Fruit fly (Drosophila melanogaster) whole organism, embryonic: ENCODE data around the gene CycG.

ENCODE experiments used
- ATbp ChIP-seq: fragments of 200-800 bp; sonication (Bioruptor generic); optimal IDR thresholded peaks from 2 replicates; lab custom pipeline; 2017; ENCODE audit warnings: missing biosample characterization, mild to moderate bottlenecking, missing genetic modification characterization, missing genetic modification reagents
- Ada2b ChIP-seq: fragments of 200-800 bp; sonication (Bioruptor generic); IDR thresholded peaks from 2 replicates; pipeline ENCODE4 v1.3.6; 2022; ENCODE audit warnings: missing biosample characterization, missing genetic modification characterization
- CG11085 ChIP-seq: fragments of 200-800 bp; sonication (Bioruptor generic); IDR thresholded peaks from 2 replicates; pipeline ENCODE4 v1.3.6; 2022; ENCODE audit warnings: missing biosample characterization, missing genetic modification characterization
- CG11093 ChIP-seq: fragments of 200-800 bp; sonication (Bioruptor generic); IDR thresholded peaks from 3 replicates; pipeline ENCODE4 v1.3.6; 2022; ENCODE audit warnings: missing biosample characterization, missing genetic modification characterization
- CG11398 ChIP-seq: fragments of 200-800 bp; sonication (Bioruptor generic); optimal IDR thresholded peaks from 2 replicates; lab custom pipeline; 2016; ENCODE audit warnings: missing biosample characterization, missing genetic modification characterization
- CG11504 ChIP-seq: fragments of 200-800 bp; sonication (Bioruptor generic); optimal IDR thresholded peaks from 3 replicates; lab custom pipeline; 2019; ENCODE audit warnings: missing biosample characterization, mild to moderate bottlenecking, missing genetic modification characterization, moderate library complexity
- CG12942 ChIP-seq: fragments of 200-800 bp; sonication (Bioruptor generic); optimal IDR thresholded peaks from 3 replicates; lab custom pipeline; 2016; ENCODE audit warnings: missing biosample characterization, missing genetic modification characterization
- CG15073 ChIP-seq: fragments of 200-800 bp; sonication (Bioruptor generic); optimal IDR thresholded peaks from 2 replicates; lab custom pipeline; 2016; ENCODE audit warnings: missing biosample characterization, missing genetic modification characterization
- CG17186 ChIP-seq: fragments of 200-800 bp; sonication (Bioruptor generic); optimal IDR thresholded peaks from 3 replicates; lab custom pipeline; 2017; ENCODE audit warnings: missing biosample characterization, missing genetic modification reagents, missing genetic modification characterization
- CG1792 ChIP-seq: fragments of 200-800 bp; sonication (Bioruptor generic); optimal IDR thresholded peaks from 2 replicates; lab custom pipeline; 2016; ENCODE audit warnings: missing biosample characterization, missing genetic modification characterization
- CG3847 ChIP-seq: fragments of 200-800 bp; sonication (Bioruptor generic); IDR thresholded peaks from 2 replicates; pipeline ENCODE4 v1.3.6; 2022; ENCODE audit warnings: missing biosample characterization, missing genetic modification characterization
- CG3995 ChIP-seq: fragments of 200-800 bp; sonication (Bioruptor generic); optimal IDR thresholded peaks from 3 replicates; lab custom pipeline; 2016; ENCODE audit warnings: missing biosample characterization, missing genetic modification characterization
- CG5953 ChIP-seq: fragments of 200-800 bp; sonication (Bioruptor generic); IDR thresholded peaks from 2 replicates; pipeline ENCODE4 v1.3.6; 2022; ENCODE audit warnings: missing biosample characterization, missing genetic modification characterization
- CG7745 ChIP-seq: fragments of 200-800 bp; sonication (Bioruptor generic); optimal IDR thresholded peaks from 2 replicates; lab custom pipeline; 2018; ENCODE audit warnings: missing biosample characterization, mild to moderate bottlenecking, missing genetic modification characterization, moderate library complexity
- CG7963 ChIP-seq: fragments of 200-800 bp; sonication (Bioruptor generic); IDR thresholded peaks from 3 replicates; pipeline ENCODE4 v1.3.6; 2022; ENCODE audit warnings: missing biosample characterization, missing genetic modification characterization; ENCODE audit not compliant: partially characterized antibody
- CG8359 ChIP-seq: fragments of 200-800 bp; sonication (Bioruptor generic); optimal IDR thresholded peaks from 2 replicates; lab custom pipeline; 2017; ENCODE audit warnings: missing biosample characterization, mild to moderate bottlenecking, missing genetic modification characterization, borderline replicate concordance
- CG8388 ChIP-seq: fragments of 200-800 bp; sonication (Bioruptor generic); optimal IDR thresholded peaks from 2 replicates; lab custom pipeline; 2019; ENCODE audit warnings: missing biosample characterization, mild to moderate bottlenecking, missing genetic modification characterization, moderate library complexity
- CG8944 ChIP-seq: fragments of 200-800 bp; sonication (Bioruptor generic); optimal IDR thresholded peaks from 3 replicates; lab custom pipeline; 2016; ENCODE audit warnings: missing biosample characterization, missing genetic modification characterization
- CG9817 ChIP-seq: fragments of 200-800 bp; sonication (Bioruptor generic); optimal IDR thresholded peaks from 2 replicates; lab custom pipeline; 2018; ENCODE audit warnings: missing biosample characterization, mild to moderate bottlenecking, missing genetic modification characterization, moderate library complexity
- CkIIα-i1 ChIP-seq: fragments of 200-800 bp; sonication (Bioruptor generic); IDR thresholded peaks from 2 replicates; pipeline ENCODE4 v1.3.6; 2022; ENCODE audit warnings: missing biosample characterization, missing genetic modification characterization
- CrebB ChIP-seq: fragments of 200-800 bp; sonication (Bioruptor generic); optimal IDR thresholded peaks from 3 replicates; lab custom pipeline; 2018; ENCODE audit warnings: missing biosample characterization, mild to moderate bottlenecking, missing genetic modification characterization
- HLH3B ChIP-seq: fragments of 200-800 bp; sonication (Bioruptor generic); IDR thresholded peaks from 2 replicates; pipeline ENCODE4 v1.3.6; 2022; ENCODE audit warnings: missing biosample characterization, missing genetic modification characterization
- HmgZ ChIP-seq: fragments of 200-800 bp; sonication (Bioruptor generic); optimal IDR thresholded peaks from 2 replicates; lab custom pipeline; 2018; ENCODE audit warnings: missing biosample characterization, mild to moderate bottlenecking, missing genetic modification characterization
- Hsf ChIP-seq: fragments of 200-800 bp; sonication (Bioruptor generic); optimal IDR thresholded peaks from 3 replicates; lab custom pipeline; 2016; ENCODE audit warnings: missing biosample characterization, missing genetic modification characterization
- PHDP ChIP-seq: fragments of 200-800 bp; sonication (Bioruptor generic); optimal IDR thresholded peaks from 3 replicates; lab custom pipeline; 2018; ENCODE audit warnings: missing biosample characterization, mild to moderate bottlenecking, missing genetic modification characterization, moderate library complexity
- Sin3A ChIP-seq: fragments of >200 bp; optimal IDR thresholded peaks from 2 replicates; lab custom pipeline; 2018
- Six4 ChIP-seq: fragments of 200-800 bp; sonication (Bioruptor generic); optimal IDR thresholded peaks from 2 replicates; lab custom pipeline; 2016; ENCODE audit warnings: missing biosample characterization, missing genetic modification characterization
- Sry-β ChIP-seq: fragments of 200-800 bp; sonication (Bioruptor generic); optimal IDR thresholded peaks from 2 replicates; lab custom pipeline; 2018; ENCODE audit warnings: missing biosample characterization, mild to moderate bottlenecking, missing genetic modification characterization, moderate library complexity
- Sry-δ ChIP-seq: fragments of 200-800 bp; sonication (Bioruptor generic); optimal IDR thresholded peaks from 2 replicates; lab custom pipeline; 2016; ENCODE audit warnings: missing biosample characterization, missing genetic modification characterization
- Trl ChIP-seq, 3 experiments: fragments of >200 bp in 2 of 3; fragments of 200-800 bp in 1 of 3; sonication (Bioruptor generic) in 1 of 3; optimal IDR thresholded peaks; 2 replicates in 1 of 3; 3 replicates in 2 of 3; lab custom pipeline; 2016 to 2017; ENCODE audit warnings: missing biosample characterization in 1 of 3, missing genetic modification characterization in 1 of 3
- aop ChIP-seq: fragments of 200-800 bp; sonication (Bioruptor generic); IDR thresholded peaks from 2 replicates; pipeline ENCODE4 v1.3.6; 2022; ENCODE audit warnings: missing biosample characterization, missing genetic modification characterization
- ara ChIP-seq: fragments of 200-800 bp; sonication (Bioruptor generic); IDR thresholded peaks from 2 replicates; pipeline ENCODE4 v1.3.6; 2022; ENCODE audit warnings: missing biosample characterization, missing genetic modification characterization
- btn ChIP-seq: fragments of 200-800 bp; sonication (Bioruptor generic); optimal IDR thresholded peaks from 2 replicates; lab custom pipeline; 2016; ENCODE audit warnings: missing biosample characterization, missing genetic modification characterization
- ci ChIP-seq: fragments of 200-800 bp; sonication (Bioruptor generic); IDR thresholded peaks from 3 replicates; pipeline ENCODE4 v1.3.6; 2022; ENCODE audit warnings: missing biosample characterization, missing genetic modification characterization
- dimm ChIP-seq: fragments of 200-800 bp; sonication (Bioruptor generic); IDR thresholded peaks from 2 replicates; pipeline ENCODE4 v1.3.6; 2022; ENCODE audit warnings: missing biosample characterization, missing genetic modification characterization
- eve ChIP-seq, 2 experiments: fragments of >200 bp; optimal IDR thresholded peaks; 2 replicates each; lab custom pipeline; 2017; ENCODE audit warnings: missing biosample characterization in 2 of 2, missing genetic modification characterization in 2 of 2
- exex ChIP-seq: fragments of 200-800 bp; sonication (Bioruptor generic); optimal IDR thresholded peaks from 4 replicates; lab custom pipeline; 2018; ENCODE audit warnings: missing biosample characterization, mild to moderate bottlenecking, missing genetic modification characterization, moderate library complexity
- gce ChIP-seq: fragments of 200-800 bp; sonication (Bioruptor generic); IDR thresholded peaks from 3 replicates; pipeline ENCODE4 v1.3.6; 2022; ENCODE audit warnings: missing biosample characterization, missing genetic modification characterization
- jing ChIP-seq: fragments of 200-800 bp; sonication (Bioruptor generic); optimal IDR thresholded peaks from 2 replicates; lab custom pipeline; 2018; ENCODE audit warnings: missing biosample characterization, mild to moderate bottlenecking, missing genetic modification characterization
- kay ChIP-seq: fragments of 200-800 bp; sonication (Bioruptor generic); optimal IDR thresholded peaks from 2 replicates; lab custom pipeline; 2016; ENCODE audit warnings: missing biosample characterization, missing genetic modification characterization
- kni ChIP-seq: fragments of 200-800 bp; sonication (Bioruptor generic); optimal IDR thresholded peaks from 3 replicates; lab custom pipeline; 2017; ENCODE audit warnings: mild to moderate bottlenecking, missing biosample characterization, missing genetic modification reagents, missing genetic modification characterization
- lbe ChIP-seq: fragments of 200-800 bp; sonication (Bioruptor generic); optimal IDR thresholded peaks from 2 replicates; lab custom pipeline; 2016; ENCODE audit warnings: missing biosample characterization, mild to moderate bottlenecking, missing genetic modification characterization
- lola ChIP-seq, 3 experiments: fragments of >200 bp in 2 of 3; fragments of 200-800 bp in 1 of 3; sonication (Bioruptor generic) in 1 of 3; optimal IDR thresholded peaks; 2 replicates each; lab custom pipeline; 2017 to 2019; ENCODE audit warnings: missing biosample characterization in 3 of 3, missing genetic modification characterization in 3 of 3, mild to moderate bottlenecking in 1 of 3, moderate library complexity in 1 of 3
- mld ChIP-seq: fragments of 200-800 bp; sonication (Bioruptor generic); IDR thresholded peaks from 3 replicates; pipeline ENCODE4 v1.3.6; 2022; ENCODE audit warnings: missing biosample characterization, missing genetic modification characterization; ENCODE audit not compliant: partially characterized antibody
- org-1 ChIP-seq: fragments of 200-800 bp; sonication (Bioruptor generic); optimal IDR thresholded peaks from 2 replicates; lab custom pipeline; 2017; ENCODE audit warnings: missing biosample characterization, missing genetic modification characterization
- p53 ChIP-seq: fragments of 200-800 bp; sonication (Bioruptor generic); optimal IDR thresholded peaks from 2 replicates; lab custom pipeline; 2016; ENCODE audit warnings: missing biosample characterization, missing genetic modification characterization
- row ChIP-seq: fragments of 200-800 bp; sonication (Bioruptor generic); IDR thresholded peaks from 3 replicates; pipeline ENCODE4 v1.3.6; 2022; ENCODE audit warnings: missing biosample characterization, missing genetic modification characterization
- sens-2 ChIP-seq: fragments of 200-800 bp; sonication (Bioruptor generic); IDR thresholded peaks from 2 replicates; pipeline ENCODE4 v1.3.6; 2022; ENCODE audit warnings: missing biosample characterization, missing genetic modification characterization
- tna ChIP-seq: fragments of 200-800 bp; sonication (Bioruptor generic); IDR thresholded peaks from 2 replicates; pipeline ENCODE4 v1.3.6; 2022; ENCODE audit warnings: missing biosample characterization, missing genetic modification characterization; ENCODE audit not compliant: partially characterized antibody
- twi ChIP-seq: fragments of 200-800 bp; optimal IDR thresholded peaks from 2 replicates; lab custom pipeline; 2019; ENCODE audit warnings: missing biosample characterization, mild to moderate bottlenecking, missing genetic modification characterization, moderate library complexity

The CycG gene

dm6 chr3R:31592256-31592879 lies 20.1 kb downstream of the CycG start, which contains the start of gene CG1774 (continued):
- TF ChIP-seq CG3995 (GFP tag; lab: Kevin White, UChicago) (peak; percentile 52), CG8388 (GFP tag; lab: Kevin White, UChicago) (peak; percentile 53), sens-2 (GFP tag; lab: Robert Waterston, UW) (no peak; the same call in 1 of the 2 replicates), HmgZ (peak; percentile 83), lola (GFP tag; optimal IDR thresholded peaks at IDR 0.05; lab: Kevin White, UChicago) (peak in 1 of 3 experiments; percentile 26), mld (no peak), CG1792 (GFP tag; lab: Kevin White, UChicago) (peak; percentile 75), CG5953 (GFP tag; lab: Robert Waterston, UW) (peak; percentile 64), CG11398 (GFP tag; lab: Kevin White, UChicago) (peak; percentile 34), eve (GFP tag; optimal IDR thresholded peaks at IDR 0.05; lab: Kevin White, UChicago) (no peak), exex (tag; lab: Kevin White, UChicago) (peak; percentile 86), gce (GFP tag; lab: Robert Waterston, UW) (no peak), CG12942 (GFP tag; lab: Kevin White, UChicago) (peak; percentile 54), twi (tag; lab: Kevin White, UChicago) (no peak), ci (peak; percentile 52; the same call in 1 of the 3 replicates), Hsf (GFP tag; lab: Kevin White, UChicago) (peak; percentile 81), ara (GFP tag; lab: Robert Waterston, UW) (peak; percentile 21; the same call in 1 of the 2 replicates), p53 (GFP tag; lab: Kevin White, UChicago) (peak; percentile 52), CG3847 (GFP tag; lab: Robert Waterston, UW) (peak; percentile 69), CG11093 (peak; percentile 43; the same call in 1 of the 3 replicates), btn (GFP tag; lab: Kevin White, UChicago) (peak; percentile 36), CG8359 (GFP tag; lab: Kevin White, UChicago) (peak; percentile 27), CG8944 (peak; percentile 65), row (GFP tag; lab: Robert Waterston, UW) (peak; percentile 89), aop (no peak), CG9817 (tag; lab: Kevin White, UChicago) (peak; percentile 70), jing (no peak), kni (no peak), CkIIα-i1 (GFP tag; lab: Robert Waterston, UW) (no peak), CG11085 (GFP tag; lab: Robert Waterston, UW) (peak; percentile 61; the same call in 1 of the 2 replicates), CG11504 (tag; lab: Kevin White, UChicago) (peak; percentile 81), HLH3B (GFP tag; lab: Robert Waterston, UW) (peak; percentile 72), CG7745 (no peak), CG17186 (GFP tag; lab: Kevin White, UChicago) (no peak), Six4 (GFP tag; lab: Kevin White, UChicago) (peak; percentile 37), ATbp (GFP tag; lab: Kevin White, UChicago) (peak; percentile 58), lbe (GFP tag; lab: Kevin White, UChicago) (peak; percentile 72), org-1 (GFP tag; lab: Kevin White, UChicago) (peak; percentile 76), Trl (optimal IDR thresholded peaks at IDR 0.05; lab: Kevin White, UChicago) (peak in 1 of 2 experiments; percentile 13), Trl (GFP tag; optimal IDR thresholded peaks at IDR 0.05; lab: Kevin White, UChicago) (peak; percentile 78), CrebB (tag; lab: Kevin White, UChicago) (peak; percentile 54), kay (GFP tag; lab: Kevin White, UChicago) (peak; percentile 68), Sin3A (lab: Kevin White, UChicago) (no peak), CG15073 (GFP tag; lab: Kevin White, UChicago) (no peak), PHDP (peak; percentile 86), dimm (GFP tag; lab: Robert Waterston, UW) (peak; percentile 46; the same call in 1 of the 2 replicates), tna (GFP tag; lab: Robert Waterston, UW) (no peak), Sry-δ (peak; percentile 45), Sry-β (GFP tag; lab: Kevin White, UChicago) (no peak), CG7963 (GFP tag; lab: Robert Waterston, UW) (no peak), Ada2b (GFP tag; lab: Robert Waterston, UW) (peak; percentile 77)
